Fruit fly (Drosophila melanogaster): ENCODE results near the gene maca.
A peak's percentile ranks its signal among the peaks of the same experiment; 100 is the strongest.

Gene maca

dm6 chr3R:15467991-15468764 lies 26.2 kb upstream of the maca start:
- TF ChIP-seq Eip78C (GFP tag) (peak; percentile 13), topi (GFP tag; optimal IDR thresholded peaks at IDR 0.05) (no peak), fkh (GFP tag; optimal IDR thresholded peaks at IDR 0.05) (peak; percentile 3), CG6276 (GFP tag; optimal IDR thresholded peaks at IDR 0.05) (no peak)

- TF ChIP-seq CG11902 (GFP tag; optimal IDR thresholded peaks at IDR 0.05): no peak
- no peak for TF ChIP-seq CG4318 (GFP tag; optimal IDR thresholded peaks at IDR 0.05)
- TF ChIP-seq CG11294 (GFP tag; IDR thresholded peaks at IDR 0.05): no peak
- no peak for TF ChIP-seq dsx (GFP tag; optimal IDR thresholded peaks at IDR 0.05; ENCODE audit: poor library complexity, severe bottlenecking)
- no peak for TF ChIP-seq CG3919 (GFP tag; optimal IDR thresholded peaks at IDR 0.05)
- TF ChIP-seq Smox (GFP tag; optimal IDR thresholded peaks at IDR 0.05): no peak
- TF ChIP-seq net (GFP tag; optimal IDR thresholded peaks at IDR 0.05): no peak
- TF ChIP-seq Gug (GFP tag; IDR thresholded peaks at IDR 0.05): no peak
- no peak for TF ChIP-seq Sox15 (GFP tag; optimal IDR thresholded peaks at IDR 0.05)
- no peak for TF ChIP-seq Eip93F (GFP tag; optimal IDR thresholded peaks at IDR 0.05)
- TF ChIP-seq esn (GFP tag; optimal IDR thresholded peaks at IDR 0.05): no peak
- TF ChIP-seq CG34406 (GFP tag; optimal IDR thresholded peaks at IDR 0.05): no peak
These were observed 22.7 kb upstream of the maca start for dm6 chr3R:15471742-15472141.

dm6 chr3R:15472753-15473212 lies 21.6 kb upstream of the maca start:
- TF ChIP-seq svp (GFP tag) (peak; percentile 66), CG15336 (GFP tag; IDR thresholded peaks at IDR 0.05) (peak; percentile 32), Blimp-1 (GFP tag; optimal IDR thresholded peaks at IDR 0.05) (no peak), OdsH (GFP tag; optimal IDR thresholded peaks at IDR 0.05) (no peak), ss (GFP tag; optimal IDR thresholded peaks at IDR 0.05) (no peak), CG6163 (GFP tag; IDR thresholded peaks at IDR 0.05) (0 out of 3 replicates have a peak, but pooled peaks have one; percentile 27), Sox14 (GFP tag; optimal IDR thresholded peaks at IDR 0.05) (no peak), CG6808 (GFP tag; optimal IDR thresholded peaks at IDR 0.05) (no peak), Eip93F (GFP tag; optimal IDR thresholded peaks at IDR 0.05) (no peak), Hr4 (GFP tag; optimal IDR thresholded peaks at IDR 0.05) (peak; percentile 30), CG31627 (GFP tag; optimal IDR thresholded peaks at IDR 0.05) (peak; percentile 31), Eip78C (GFP tag) (peak; percentile 61), Sox15 (GFP tag; optimal IDR thresholded peaks at IDR 0.05) (no peak), eg (GFP tag; IDR thresholded peaks at IDR 0.05) (peak; percentile 79), dac (GFP tag; optimal IDR thresholded peaks at IDR 0.05) (no peak), fkh (GFP tag; optimal IDR thresholded peaks at IDR 0.05) (peak; percentile 18), CG7368 (GFP tag; optimal IDR thresholded peaks at IDR 0.05) (no peak), CG3032 (tag; optimal IDR thresholded peaks at IDR 0.05) (no peak), CG8119 (GFP tag; IDR thresholded peaks at IDR 0.05) (peak; percentile 49; the same call in 1 of the 3 replicates), lz (GFP tag; optimal IDR thresholded peaks at IDR 0.05) (no peak), CG8319 (GFP tag; optimal IDR thresholded peaks at IDR 0.05) (no peak), CG8632 (GFP tag; optimal IDR thresholded peaks at IDR 0.05) (no peak), CG34406 (GFP tag; optimal IDR thresholded peaks at IDR 0.05) (no peak), Hr38 (GFP tag; optimal IDR thresholded peaks at IDR 0.05) (no peak), CG1621 (tag; optimal IDR thresholded peaks at IDR 0.05) (no peak), dsx (GFP tag; optimal IDR thresholded peaks at IDR 0.05; ENCODE audit: poor library complexity, severe bottlenecking) (no peak), CG6276 (GFP tag; optimal IDR thresholded peaks at IDR 0.05) (peak; percentile 61), achi (GFP tag; optimal IDR thresholded peaks at IDR 0.05) (no peak), CG10631 (GFP tag; optimal IDR thresholded peaks at IDR 0.05) (no peak), CG11902 (GFP tag; optimal IDR thresholded peaks at IDR 0.05) (no peak), Ets96B (tag; optimal IDR thresholded peaks at IDR 0.05) (no peak), salr (GFP tag; optimal IDR thresholded peaks at IDR 0.05) (no peak), CG32006 (GFP tag; optimal IDR thresholded peaks at IDR 0.05) (peak; percentile 24), Sox102F (GFP tag; optimal IDR thresholded peaks at IDR 0.05) (peak; percentile 14), topi (GFP tag; optimal IDR thresholded peaks at IDR 0.05) (peak; percentile 16), Hr39 (GFP tag; optimal IDR thresholded peaks at IDR 0.05) (peak; percentile 43), Lpt (GFP tag; optimal IDR thresholded peaks at IDR 0.05) (no peak), Gug (GFP tag; IDR thresholded peaks at IDR 0.05) (no peak), spab (GFP tag; optimal IDR thresholded peaks at IDR 0.05) (no peak), CG11294 (GFP tag; IDR thresholded peaks at IDR 0.05) (no peak), esn (GFP tag; optimal IDR thresholded peaks at IDR 0.05) (peak; percentile 30), CG4318 (GFP tag; optimal IDR thresholded peaks at IDR 0.05) (no peak)
